Fruit fly (Drosophila melanogaster) whole organism, embryonic: ENCODE results near the gene CG32271.
A peak's percentile ranks its signal among the peaks of the same experiment; 100 is the strongest.

Source experiments
- Asciz ChIP-seq: fragments of 200-800 bp; sonication (Bioruptor generic); optimal IDR thresholded peaks from 2 replicates; lab custom pipeline; 2017; ENCODE audit warnings: missing biosample characterization, mild to moderate bottlenecking, missing genetic modification characterization, missing genetic modification reagents
- CG10267 ChIP-seq: fragments of 200-800 bp; sonication (Bioruptor generic); optimal IDR thresholded peaks from 2 replicates; lab custom pipeline; 2018; ENCODE audit warnings: missing biosample characterization, mild to moderate bottlenecking, missing genetic modification characterization, moderate library complexity
- CG10462 ChIP-seq: fragments of 200-800 bp; sonication (Bioruptor generic); optimal IDR thresholded peaks from 2 replicates; lab custom pipeline; 2016; ENCODE audit warnings: missing biosample characterization, missing genetic modification characterization
- CG10654 ChIP-seq: fragments of 200-800 bp; sonication (Bioruptor generic); optimal IDR thresholded peaks from 2 replicates; lab custom pipeline; 2016; ENCODE audit warnings: missing biosample characterization, missing genetic modification characterization
- CG11696 ChIP-seq: fragments of 200-800 bp; sonication (Bioruptor generic); IDR thresholded peaks from 2 replicates; pipeline ENCODE4 v1.3.6; 2022; ENCODE audit warnings: missing biosample characterization, missing genetic modification characterization
- CG12071 ChIP-seq: fragments of 200-800 bp; sonication (Bioruptor generic); optimal IDR thresholded peaks from 3 replicates; lab custom pipeline; 2018; ENCODE audit warnings: missing biosample characterization, mild to moderate bottlenecking, missing genetic modification characterization
- CG12391 ChIP-seq: fragments of 200-800 bp; sonication (Bioruptor generic); optimal IDR thresholded peaks from 3 replicates; lab custom pipeline; 2018; ENCODE audit warnings: missing biosample characterization, mild to moderate bottlenecking, missing genetic modification characterization, moderate library complexity
- CG13894 ChIP-seq: fragments of 200-800 bp; sonication (Bioruptor generic); optimal IDR thresholded peaks from 3 replicates; lab custom pipeline; 2018; ENCODE audit warnings: missing biosample characterization, mild to moderate bottlenecking, missing genetic modification characterization, moderate library complexity
- CG15696 ChIP-seq: fragments of 200-800 bp; sonication (Bioruptor generic); optimal IDR thresholded peaks from 2 replicates; lab custom pipeline; 2019; ENCODE audit warnings: missing biosample characterization, mild to moderate bottlenecking, missing genetic modification characterization, moderate library complexity
- CG16813 ChIP-seq: fragments of 200-800 bp; sonication (Bioruptor generic); IDR thresholded peaks from 3 replicates; pipeline ENCODE4 v1.3.6; 2022; ENCODE audit warnings: missing biosample characterization, missing genetic modification characterization; ENCODE audit not compliant: partially characterized antibody
- CG16863 ChIP-seq: fragments of 200-800 bp; sonication (Bioruptor generic); optimal IDR thresholded peaks from 3 replicates; lab custom pipeline; 2016; ENCODE audit warnings: missing biosample characterization, missing genetic modification characterization
- CG31441 ChIP-seq: fragments of 200-800 bp; sonication (Bioruptor generic); IDR thresholded peaks from 2 replicates; pipeline ENCODE4 v1.3.6; 2022; ENCODE audit warnings: missing biosample characterization, missing genetic modification characterization
- CG3163 ChIP-seq: fragments of 200-800 bp; sonication (Bioruptor generic); optimal IDR thresholded peaks from 3 replicates; lab custom pipeline; 2016; ENCODE audit warnings: missing biosample characterization, missing genetic modification characterization
- CG32767 ChIP-seq: fragments of 200-800 bp; sonication (Bioruptor generic); IDR thresholded peaks from 2 replicates; pipeline ENCODE4 v1.3.6; 2022; ENCODE audit warnings: missing biosample characterization, missing genetic modification characterization
- CG3838 ChIP-seq: fragments of 200-800 bp; sonication (Bioruptor generic); optimal IDR thresholded peaks from 3 replicates; lab custom pipeline; 2016; ENCODE audit warnings: missing biosample characterization, missing genetic modification characterization
- CHES-1-like ChIP-seq: fragments of 200-800 bp; sonication (Bioruptor generic); optimal IDR thresholded peaks from 2 replicates; lab custom pipeline; 2016; ENCODE audit warnings: missing biosample characterization, missing genetic modification characterization
- Chrac-16 ChIP-seq: fragments of 200-800 bp; sonication (Bioruptor generic); optimal IDR thresholded peaks from 3 replicates; lab custom pipeline; 2016; ENCODE audit warnings: missing biosample characterization, missing genetic modification characterization
- CoRest ChIP-seq: fragments of 200-800 bp; sonication (Bioruptor generic); optimal IDR thresholded peaks from 3 replicates; lab custom pipeline; 2018; ENCODE audit warnings: missing biosample characterization, mild to moderate bottlenecking, missing genetic modification characterization, moderate library complexity
- Ets65A ChIP-seq: fragments of 200-800 bp; sonication (Bioruptor generic); peaks from one replicate; lab custom pipeline; 2016; ENCODE audit warnings: missing biosample characterization, missing genetic modification characterization
- Hr78 ChIP-seq, 2 experiments: fragments of 200-800 bp in 1 of 2; fragments of >200 bp in 1 of 2; sonication (Bioruptor generic) in 1 of 2; optimal IDR thresholded peaks; 2 replicates each; lab custom pipeline; 2017 to 2019; ENCODE audit warnings: missing biosample characterization in 2 of 2, missing genetic modification characterization in 2 of 2, mild to moderate bottlenecking in 1 of 2, moderate library complexity in 1 of 2
- Ptx1 ChIP-seq: fragments of 200-800 bp; sonication (Bioruptor generic); IDR thresholded peaks from 2 replicates; pipeline ENCODE4 v1.3.6; 2022; ENCODE audit warnings: missing biosample characterization, missing genetic modification characterization
- Scr ChIP-seq: fragments of 200-800 bp; sonication (Bioruptor generic); IDR thresholded peaks from 2 replicates; pipeline ENCODE4 v1.3.6; 2022; ENCODE audit warnings: missing biosample characterization, missing genetic modification characterization; ENCODE audit not compliant: partially characterized antibody
- Sin3A ChIP-seq: fragments of >200 bp; optimal IDR thresholded peaks from 2 replicates; lab custom pipeline; 2018
- Spps ChIP-seq: fragments of 200-800 bp; sonication (Bioruptor generic); optimal IDR thresholded peaks from 2 replicates; lab custom pipeline; 2018; ENCODE audit warnings: missing biosample characterization, mild to moderate bottlenecking, missing genetic modification characterization
- Sry-β ChIP-seq: fragments of 200-800 bp; sonication (Bioruptor generic); optimal IDR thresholded peaks from 2 replicates; lab custom pipeline; 2018; ENCODE audit warnings: missing biosample characterization, mild to moderate bottlenecking, missing genetic modification characterization, moderate library complexity
- Ssrp ChIP-seq: fragments of 200-800 bp; sonication (Bioruptor generic); optimal IDR thresholded peaks from 2 replicates; lab custom pipeline; 2018; ENCODE audit warnings: missing biosample characterization, mild to moderate bottlenecking, missing genetic modification characterization, moderate library complexity
- TFAM ChIP-seq: fragments of 200-800 bp; sonication (Bioruptor generic); optimal IDR thresholded peaks from 2 replicates; lab custom pipeline; 2017; ENCODE audit warnings: missing biosample characterization, missing genetic modification characterization, inconsistent platforms
- ash1 ChIP-seq: fragments of 200-800 bp; sonication (Bioruptor generic); optimal IDR thresholded peaks from 2 replicates; lab custom pipeline; 2018; ENCODE audit warnings: missing biosample characterization, mild to moderate bottlenecking, missing genetic modification characterization
- bbx ChIP-seq: fragments of 200-800 bp; sonication (Bioruptor generic); IDR thresholded peaks from 2 replicates; pipeline ENCODE4 v1.3.6; 2022; ENCODE audit warnings: missing biosample characterization, missing genetic modification characterization; ENCODE audit not compliant: partially characterized antibody
- bigmax ChIP-seq: fragments of 200-800 bp; sonication (Bioruptor generic); optimal IDR thresholded peaks from 2 replicates; lab custom pipeline; 2018; ENCODE audit warnings: missing biosample characterization, mild to moderate bottlenecking, missing genetic modification characterization
- en ChIP-seq: fragments of 200-800 bp; sonication (Bioruptor generic); optimal IDR thresholded peaks from 2 replicates; lab custom pipeline; 2016; ENCODE audit warnings: missing biosample characterization, missing genetic modification characterization
- fu2 ChIP-seq: fragments of 200-800 bp; sonication (Bioruptor generic); optimal IDR thresholded peaks from 2 replicates; lab custom pipeline; 2016; ENCODE audit warnings: missing biosample characterization, missing genetic modification characterization
- gem ChIP-seq: fragments of 200-800 bp; sonication (Bioruptor generic); optimal IDR thresholded peaks from 2 replicates; lab custom pipeline; 2019; ENCODE audit warnings: missing biosample characterization, mild to moderate bottlenecking, missing genetic modification characterization, moderate library complexity
- hkb ChIP-seq, 2 experiments: fragments of 200-800 bp in 1 of 2; fragments of >200 bp in 1 of 2; sonication (Bioruptor generic) in 1 of 2; IDR thresholded peaks in 1 of 2; optimal IDR thresholded peaks in 1 of 2; 2 replicates each; pipeline versions ENCODE4 v1.3.6 to Lab custom; 2017 to 2022; ENCODE audit warnings: missing biosample characterization in 1 of 2, missing genetic modification characterization in 1 of 2
- lola ChIP-seq, 3 experiments: fragments of >200 bp in 2 of 3; fragments of 200-800 bp in 1 of 3; sonication (Bioruptor generic) in 1 of 3; optimal IDR thresholded peaks; 2 replicates each; lab custom pipeline; 2017 to 2019; ENCODE audit warnings: missing biosample characterization in 3 of 3, missing genetic modification characterization in 3 of 3, mild to moderate bottlenecking in 1 of 3, moderate library complexity in 1 of 3
- maf-S ChIP-seq: fragments of 200-800 bp; sonication (Bioruptor generic); optimal IDR thresholded peaks from 2 replicates; lab custom pipeline; 2016; ENCODE audit warnings: missing biosample characterization, missing genetic modification characterization
- phol ChIP-seq: fragments of 200-800 bp; sonication (Bioruptor generic); optimal IDR thresholded peaks from 3 replicates; lab custom pipeline; 2018; ENCODE audit warnings: missing biosample characterization, mild to moderate bottlenecking, missing genetic modification characterization, moderate library complexity
- prd ChIP-seq, 3 experiments: fragments of >200 bp in 2 of 3; fragments of 200-800 bp in 1 of 3; sonication (Bioruptor generic) in 1 of 3; optimal IDR thresholded peaks in 2 of 3; IDR thresholded peaks in 1 of 3; 2 replicates in 2 of 3; 3 replicates in 1 of 3; pipeline versions ENCODE4 v1.3.6 to Lab custom; 2017 to 2022; ENCODE audit warnings: missing biosample characterization in 1 of 3, missing genetic modification characterization in 1 of 3
- sens-2 ChIP-seq: fragments of 200-800 bp; sonication (Bioruptor generic); IDR thresholded peaks from 2 replicates; pipeline ENCODE4 v1.3.6; 2022; ENCODE audit warnings: missing biosample characterization, missing genetic modification characterization
- sna ChIP-seq: fragments of 200-800 bp; sonication (Bioruptor generic); IDR thresholded peaks from 2 replicates; pipeline ENCODE4 v1.3.6; 2022; ENCODE audit warnings: missing biosample characterization, missing genetic modification characterization; ENCODE audit not compliant: partially characterized antibody
- stc ChIP-seq: fragments of 200-800 bp; sonication (Bioruptor generic); IDR thresholded peaks from 2 replicates; pipeline ENCODE4 v1.3.6; 2022; ENCODE audit warnings: missing biosample characterization, missing genetic modification characterization
- stwl ChIP-seq: fragments of 200-800 bp; sonication (Bioruptor generic); optimal IDR thresholded peaks from 3 replicates; lab custom pipeline; 2018; ENCODE audit warnings: missing biosample characterization, mild to moderate bottlenecking, missing genetic modification characterization, moderate library complexity
- tgo ChIP-seq: fragments of 200-800 bp; sonication (Bioruptor generic); IDR thresholded peaks from 3 replicates; pipeline ENCODE4 v1.3.6; 2022; ENCODE audit warnings: missing biosample characterization, missing genetic modification characterization
- wdn ChIP-seq: fragments of 200-800 bp; sonication (Bioruptor generic); IDR thresholded peaks from 2 replicates; pipeline ENCODE4 v1.3.6; 2022; ENCODE audit warnings: missing biosample characterization, missing genetic modification characterization
- wek ChIP-seq: fragments of 200-800 bp; sonication (Bioruptor generic); optimal IDR thresholded peaks from 3 replicates; lab custom pipeline; 2018; ENCODE audit warnings: missing biosample characterization, mild to moderate bottlenecking, missing genetic modification characterization, moderate library complexity
- zen2 ChIP-seq: fragments of 200-800 bp; sonication (Bioruptor generic); IDR thresholded peaks from 3 replicates; pipeline ENCODE4 v1.3.6; 2022; ENCODE audit warnings: missing biosample characterization, missing genetic modification characterization; ENCODE audit not compliant: partially characterized antibody

The CG32271 gene

DNA sequence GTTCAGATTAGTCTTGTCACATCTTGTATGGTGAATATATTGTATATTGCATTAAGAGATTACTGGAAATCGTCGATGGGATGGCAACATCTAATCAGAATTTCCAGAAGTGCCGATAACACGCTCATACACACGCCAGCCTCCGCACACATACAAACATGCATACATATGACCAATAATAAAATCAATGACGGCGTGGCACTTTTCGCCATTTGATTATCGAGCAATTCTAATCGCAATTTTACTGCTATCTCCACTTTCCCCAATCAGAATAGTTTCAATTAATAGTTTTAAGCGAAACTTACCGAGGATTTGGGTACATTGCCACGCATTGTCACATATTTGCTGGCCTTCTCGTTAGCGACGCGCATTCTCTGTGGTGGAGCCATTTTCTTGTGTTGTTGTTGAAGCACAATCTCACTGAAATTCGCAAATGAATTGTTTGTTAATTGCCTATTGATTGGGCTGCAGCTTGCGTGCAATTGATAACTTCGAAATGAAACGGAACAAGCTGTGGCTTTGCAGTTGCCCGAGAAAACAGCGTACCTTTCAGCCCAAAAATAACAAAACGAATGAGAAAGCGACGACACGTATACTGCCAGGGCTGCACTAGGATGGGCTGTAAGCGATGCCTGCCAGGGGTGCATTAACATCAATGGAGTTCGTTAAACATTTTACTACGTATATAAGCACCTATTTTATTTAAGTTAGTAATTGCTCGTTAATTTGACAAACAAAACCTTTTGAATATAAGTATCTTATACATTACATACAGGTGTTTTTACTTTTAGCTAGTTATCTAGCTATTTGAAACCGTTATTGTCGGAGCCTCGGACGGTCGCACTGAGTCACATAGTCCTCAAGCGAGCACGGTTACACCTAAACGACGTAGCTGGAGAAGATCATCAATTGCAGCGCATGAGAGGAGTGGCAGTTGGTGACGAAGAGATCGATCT lies 4.2 kb downstream of the CG32271 start, which contains the start of the genes CG32276 and gry (continued):
- TF ChIP-seq Sin3A (lab: Kevin White, UChicago), result peak; percentile 92
- peak; percentile 91 for TF ChIP-seq CG12391 (tag; lab: Kevin White, UChicago)
- peak; percentile 62 for TF ChIP-seq stc (GFP tag; lab: Robert Waterston, UW)
- no peak for TF ChIP-seq Asciz
- TF ChIP-seq Scr (GFP tag; lab: Robert Waterston, UW), result peak; percentile 53
- TF ChIP-seq hkb (optimal IDR thresholded peaks at IDR 0.05; lab: Kevin White, UChicago), result peak; percentile 33
- peak; percentile 65 for TF ChIP-seq hkb (GFP tag; IDR thresholded peaks at IDR 0.05; lab: Robert Waterston, UW)
- peak; percentile 80 for TF ChIP-seq wek (GFP tag; lab: Kevin White, UChicago)
- TF ChIP-seq gem, result no peak
- TF ChIP-seq CG16813 (GFP tag; lab: Robert Waterston, UW), result peak; percentile 50; the same call in 2 of the 3 replicates
- peak; percentile 73 for TF ChIP-seq tgo (GFP tag; lab: Robert Waterston, UW)
- peak; percentile 55 for TF ChIP-seq Ssrp (tag; lab: Kevin White, UChicago)
- TF ChIP-seq bbx, result no peak
- peak; percentile 66 for TF ChIP-seq CG10462 (GFP tag; lab: Kevin White, UChicago)
- no peak for TF ChIP-seq CG13894 (tag; lab: Kevin White, UChicago)
- peak; percentile 64 for TF ChIP-seq CG32767
- peak; percentile 53 for TF ChIP-seq en (GFP tag; lab: Kevin White, UChicago)
- TF ChIP-seq Chrac-16 (GFP tag; lab: Kevin White, UChicago), result peak; percentile 79
- TF ChIP-seq CG3163 (GFP tag; lab: Kevin White, UChicago), result peak; percentile 61
- TF ChIP-seq CG11696 (GFP tag; lab: Robert Waterston, UW), result no peak
- peak; percentile 78 for TF ChIP-seq CoRest
- peak; percentile 82 for TF ChIP-seq CG10267
- no peak for TF ChIP-seq sna
- no peak for TF ChIP-seq prd (optimal IDR thresholded peaks at IDR 0.05; lab: Kevin White, UChicago)
- TF ChIP-seq prd (GFP tag; IDR thresholded peaks at IDR 0.05; lab: Robert Waterston, UW), result peak; percentile 82
- TF ChIP-seq CG15696 (tag; lab: Kevin White, UChicago), result peak; percentile 75
- peak; percentile 87 for TF ChIP-seq Sry-β (GFP tag; lab: Kevin White, UChicago)
- TF ChIP-seq CG10654, result no peak
- TF ChIP-seq Ets65A (GFP tag; lab: Kevin White, UChicago), result peak; percentile 98
- TF ChIP-seq zen2 (GFP tag; lab: Robert Waterston, UW), result no peak
- TF ChIP-seq wdn, result 0 out of 2 replicates have a peak, but pooled peaks have one; percentile 8
- no peak for TF ChIP-seq CG12071 (GFP tag; lab: Kevin White, UChicago)
- TF ChIP-seq fu2 (GFP tag; lab: Kevin White, UChicago), result peak; percentile 76
- peak in 1 of 3 experiments; percentile 71 for TF ChIP-seq lola (GFP tag; optimal IDR thresholded peaks at IDR 0.05; lab: Kevin White, UChicago)
- peak; percentile 55; the same call in 1 of the 2 replicates for TF ChIP-seq sens-2 (GFP tag; lab: Robert Waterston, UW)
- TF ChIP-seq stwl (tag; lab: Kevin White, UChicago), result peak; percentile 60
- TF ChIP-seq CG31441 (GFP tag; lab: Robert Waterston, UW), result no peak
- TF ChIP-seq maf-S (GFP tag; lab: Kevin White, UChicago), result peak; percentile 82
- TF ChIP-seq Ptx1 (GFP tag; lab: Robert Waterston, UW), result peak; percentile 77
- TF ChIP-seq phol, result peak; percentile 90
- TF ChIP-seq CG16863 (GFP tag; lab: Kevin White, UChicago), result peak; percentile 79
- no peak for TF ChIP-seq bigmax (GFP tag; lab: Kevin White, UChicago)
- peak; percentile 5 for TF ChIP-seq TFAM (GFP tag; lab: Kevin White, UChicago)
- peak; percentile 57 for TF ChIP-seq Spps (tag; lab: Kevin White, UChicago)
- TF ChIP-seq CG3838 (GFP tag; lab: Kevin White, UChicago), result peak; percentile 53
- no peak for TF ChIP-seq ash1
- no peak for TF ChIP-seq Hr78 (GFP tag; optimal IDR thresholded peaks at IDR 0.05; lab: Kevin White, UChicago)
- TF ChIP-seq CHES-1-like (GFP tag; lab: Kevin White, UChicago), result peak; percentile 89
